Worm (Caenorhabditis elegans) whole organism, L4/young adult: ENCODE data around the gene grd-16.

Experiments used
- dao-5 ChIP-seq: sonication (generic microtip); optimal IDR thresholded peaks from 2 replicates; lab custom pipeline; 2016; ENCODE audit warnings: missing genotype, missing genetic modification characterization, moderate library complexity, missing compliant biosample characterization
- him-1 ChIP-seq: sonication (generic microtip); optimal IDR thresholded peaks from 2 replicates; lab custom pipeline; 2016; ENCODE audit warnings: missing genotype, missing genetic modification reagents, missing genetic modification characterization, missing compliant biosample characterization

DNA sequence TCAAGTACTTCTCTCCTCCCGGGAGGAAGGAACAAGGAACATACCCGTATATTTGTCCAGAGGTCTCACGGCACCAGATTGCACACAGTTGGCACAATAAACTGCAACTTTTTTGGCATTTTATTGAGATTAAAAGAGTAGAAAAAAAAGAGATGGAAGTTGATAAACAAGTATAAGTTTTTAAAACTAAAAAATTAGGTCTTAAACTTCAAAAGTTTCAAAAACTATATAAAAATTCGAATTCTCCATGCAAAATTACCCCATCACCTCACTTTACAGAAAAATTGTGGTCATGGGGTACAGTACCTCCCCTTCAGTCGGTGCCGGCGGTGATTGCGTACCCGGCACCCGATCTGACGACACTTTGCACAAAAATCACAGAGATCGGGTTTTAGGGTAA, 25.3 kb upstream of the grd-16 start, which contains the start of gene C45G7.13:
- TF ChIP-seq dao-5 (tag; lab: Kevin White, UChicago) (no peak), him-1 (no peak)
